Fruit fly (Drosophila melanogaster) whole organism, embryonic: ENCODE measurements around the gene Idh3a.

Source experiments
- Abd-B ChIP-seq: fragments of 200-800 bp; sonication (Bioruptor generic); optimal IDR thresholded peaks from 2 replicates; lab custom pipeline; 2018; ENCODE audit warnings: missing biosample characterization, mild to moderate bottlenecking, missing genetic modification characterization, moderate library complexity
- Atf3 ChIP-seq: fragments of 200-800 bp; sonication (Bioruptor generic); optimal IDR thresholded peaks from 3 replicates; lab custom pipeline; 2016; ENCODE audit warnings: missing biosample characterization, missing genetic modification characterization
- Atf6 ChIP-seq: fragments of 200-800 bp; sonication (Bioruptor generic); IDR thresholded peaks from 2 replicates; pipeline ENCODE4 v1.3.6; 2022; ENCODE audit warnings: missing biosample characterization, missing genetic modification characterization
- BEAF-32 ChIP-seq: fragments of 200-800 bp; sonication (Bioruptor generic); optimal IDR thresholded peaks from 3 replicates; lab custom pipeline; 2017; ENCODE audit warnings: missing biosample characterization, missing genetic modification characterization, mild to moderate bottlenecking, moderate library complexity, missing genetic modification reagents
- CG10543 ChIP-seq: fragments of 200-800 bp; sonication (Bioruptor generic); optimal IDR thresholded peaks from 3 replicates; lab custom pipeline; 2017; ENCODE audit warnings: missing biosample characterization, mild to moderate bottlenecking, missing genetic modification characterization, moderate library complexity
- CG15011 ChIP-seq: fragments of 200-800 bp; sonication (Bioruptor generic); optimal IDR thresholded peaks from 3 replicates; lab custom pipeline; 2018; ENCODE audit warnings: missing biosample characterization, mild to moderate bottlenecking, missing genetic modification characterization
- CG18011 ChIP-seq: fragments of 200-800 bp; sonication (Bioruptor generic); optimal IDR thresholded peaks from 2 replicates; lab custom pipeline; 2017; ENCODE audit warnings: missing biosample characterization, missing genetic modification characterization, mild to moderate bottlenecking, moderate library complexity, missing genotype
- CG1832 ChIP-seq: fragments of 200-800 bp; sonication (Bioruptor generic); optimal IDR thresholded peaks from 2 replicates; lab custom pipeline; 2017; ENCODE audit warnings: missing biosample characterization, mild to moderate bottlenecking, missing genetic modification characterization, inconsistent platforms
- CG2116 ChIP-seq: fragments of 200-800 bp; sonication (Bioruptor generic); optimal IDR thresholded peaks from 3 replicates; lab custom pipeline; 2018; ENCODE audit warnings: missing biosample characterization, mild to moderate bottlenecking, missing genetic modification characterization
- CG31224 ChIP-seq: fragments of 200-800 bp; sonication (Bioruptor generic); IDR thresholded peaks from 2 replicates; pipeline ENCODE4 v1.3.6; 2022; ENCODE audit warnings: missing biosample characterization, missing genetic modification characterization
- CG32532 ChIP-seq: fragments of 200-800 bp; sonication (Bioruptor generic); IDR thresholded peaks from 2 replicates; pipeline ENCODE4 v1.3.6; 2022; ENCODE audit warnings: missing biosample characterization, missing genetic modification characterization
- CG32772 ChIP-seq: fragments of 200-800 bp; sonication (Bioruptor generic); IDR thresholded peaks from 2 replicates; pipeline ENCODE4 v1.3.6; 2022; ENCODE audit warnings: missing biosample characterization, missing genetic modification characterization
- CG34376 ChIP-seq: fragments of 200-800 bp; sonication (Bioruptor generic); optimal IDR thresholded peaks from 2 replicates; lab custom pipeline; 2018; ENCODE audit warnings: missing biosample characterization, mild to moderate bottlenecking, missing genetic modification characterization
- CG3726 ChIP-seq: fragments of 200-800 bp; sonication (Bioruptor generic); IDR thresholded peaks from 3 replicates; pipeline ENCODE4, ENCODE4 v1.3.6; 2022; ENCODE audit warnings: missing biosample characterization, missing genetic modification characterization
- CG4282 ChIP-seq: fragments of 200-800 bp; sonication (Bioruptor generic); optimal IDR thresholded peaks from 2 replicates; lab custom pipeline; 2016; ENCODE audit warnings: missing biosample characterization, missing genetic modification characterization
- CG6654 ChIP-seq: fragments of 200-800 bp; sonication (Bioruptor generic); optimal IDR thresholded peaks from 2 replicates; lab custom pipeline; 2017; ENCODE audit warnings: missing biosample characterization, mild to moderate bottlenecking, missing genetic modification characterization
- CG7745 ChIP-seq: fragments of 200-800 bp; sonication (Bioruptor generic); optimal IDR thresholded peaks from 2 replicates; lab custom pipeline; 2018; ENCODE audit warnings: missing biosample characterization, mild to moderate bottlenecking, missing genetic modification characterization, moderate library complexity
- CG9215 ChIP-seq: fragments of 200-800 bp; sonication (Bioruptor generic); IDR thresholded peaks from 2 replicates; pipeline ENCODE4 v1.3.6; 2022; ENCODE audit warnings: missing biosample characterization, missing genetic modification characterization
- CG9797 ChIP-seq: fragments of 200-800 bp; sonication (Bioruptor generic); optimal IDR thresholded peaks from 3 replicates; lab custom pipeline; 2018; ENCODE audit warnings: missing biosample characterization, mild to moderate bottlenecking, missing genetic modification characterization
- CG9932 ChIP-seq: fragments of 200-800 bp; sonication (Bioruptor generic); IDR thresholded peaks from 2 replicates; pipeline ENCODE4 v1.3.6; 2022; ENCODE audit warnings: missing biosample characterization, missing genetic modification characterization
- CHES-1-like ChIP-seq: fragments of 200-800 bp; sonication (Bioruptor generic); optimal IDR thresholded peaks from 2 replicates; lab custom pipeline; 2016; ENCODE audit warnings: missing biosample characterization, missing genetic modification characterization
- Doc2 ChIP-seq: fragments of 200-800 bp; sonication (Bioruptor generic); IDR thresholded peaks from 2 replicates; pipeline ENCODE4 v1.3.6; 2022; ENCODE audit warnings: missing biosample characterization, missing genetic modification characterization
- GATAe ChIP-seq: fragments of 200-800 bp; sonication (Bioruptor generic); conservative IDR thresholded peaks from 2 replicates; pipeline ENCODE4 v1.3.6; 2022; ENCODE audit warnings: missing biosample characterization, missing genetic modification characterization
- Lim3 ChIP-seq: fragments of 200-800 bp; sonication (Bioruptor generic); IDR thresholded peaks from 2 replicates; pipeline ENCODE4 v1.3.6; 2022; ENCODE audit warnings: missing biosample characterization, missing genetic modification characterization
- Meics ChIP-seq: fragments of 200-800 bp; sonication (Bioruptor generic); optimal IDR thresholded peaks from 2 replicates; lab custom pipeline; 2017; ENCODE audit warnings: missing biosample characterization, mild to moderate bottlenecking, missing genetic modification characterization
- Mes4 ChIP-seq: fragments of 200-800 bp; sonication (Bioruptor generic); optimal IDR thresholded peaks from 2 replicates; lab custom pipeline; 2016; ENCODE audit warnings: missing biosample characterization, missing genetic modification characterization
- Myb ChIP-seq: fragments of 200-800 bp; sonication (Bioruptor generic); optimal IDR thresholded peaks from 2 replicates; lab custom pipeline; 2016; ENCODE audit warnings: missing biosample characterization, missing genetic modification characterization
- Ptx1 ChIP-seq: fragments of 200-800 bp; sonication (Bioruptor generic); IDR thresholded peaks from 2 replicates; pipeline ENCODE4 v1.3.6; 2022; ENCODE audit warnings: missing biosample characterization, missing genetic modification characterization
- Trl ChIP-seq, 3 experiments: fragments of >200 bp in 2 of 3; fragments of 200-800 bp in 1 of 3; sonication (Bioruptor generic) in 1 of 3; optimal IDR thresholded peaks; 2 replicates in 1 of 3; 3 replicates in 2 of 3; lab custom pipeline; 2016 to 2017; ENCODE audit warnings: missing biosample characterization in 1 of 3, missing genetic modification characterization in 1 of 3
- aop ChIP-seq: fragments of 200-800 bp; sonication (Bioruptor generic); IDR thresholded peaks from 2 replicates; pipeline ENCODE4 v1.3.6; 2022; ENCODE audit warnings: missing biosample characterization, missing genetic modification characterization
- ap ChIP-seq: fragments of 200-800 bp; sonication (Bioruptor generic); IDR thresholded peaks from 2 replicates; pipeline ENCODE4 v1.3.6; 2022; ENCODE audit warnings: missing biosample characterization, missing genetic modification characterization
- cato ChIP-seq: fragments of 200-800 bp; sonication (Bioruptor generic); optimal IDR thresholded peaks from 2 replicates; lab custom pipeline; 2016; ENCODE audit warnings: missing biosample characterization, missing genetic modification characterization, borderline replicate concordance
- crol ChIP-seq: fragments of 200-800 bp; sonication (Bioruptor generic); IDR thresholded peaks from 2 replicates; pipeline ENCODE4 v1.3.6; 2022; ENCODE audit warnings: missing biosample characterization, missing genetic modification characterization
- cwo ChIP-seq: fragments of 200-800 bp; sonication (Bioruptor generic); optimal IDR thresholded peaks from 3 replicates; lab custom pipeline; 2017; ENCODE audit warnings: missing biosample characterization, missing genetic modification characterization, mild to moderate bottlenecking, moderate library complexity, missing genetic modification reagents
- dysf ChIP-seq: fragments of 200-800 bp; sonication (Bioruptor generic); IDR thresholded peaks from 3 replicates; pipeline ENCODE4 v1.3.6; 2022; ENCODE audit warnings: missing biosample characterization, missing genetic modification characterization
- grn ChIP-seq: fragments of 200-800 bp; sonication (Bioruptor generic); optimal IDR thresholded peaks from 3 replicates; lab custom pipeline; 2017; ENCODE audit warnings: missing biosample characterization, missing genetic modification characterization
- ham ChIP-seq: fragments of 200-800 bp; sonication (Bioruptor generic); IDR thresholded peaks from 2 replicates; pipeline ENCODE4 v1.3.6; 2022; ENCODE audit warnings: missing biosample characterization, missing genetic modification characterization
- her ChIP-seq: fragments of 200-800 bp; sonication (Bioruptor generic); optimal IDR thresholded peaks from 2 replicates; lab custom pipeline; 2016; ENCODE audit warnings: missing biosample characterization, missing genetic modification characterization
- ind ChIP-seq: fragments of 200-800 bp; sonication (Bioruptor generic); optimal IDR thresholded peaks from 3 replicates; lab custom pipeline; 2016; ENCODE audit warnings: missing biosample characterization, missing genetic modification characterization
- mirr ChIP-seq: fragments of 200-800 bp; sonication (Bioruptor generic); optimal IDR thresholded peaks from 3 replicates; lab custom pipeline; 2018; ENCODE audit warnings: missing biosample characterization, mild to moderate bottlenecking, missing genetic modification characterization
- nerfin-1 ChIP-seq: fragments of 200-800 bp; sonication (Bioruptor generic); optimal IDR thresholded peaks from 3 replicates; lab custom pipeline; 2019; ENCODE audit warnings: missing biosample characterization, mild to moderate bottlenecking, missing genetic modification characterization, moderate library complexity
- nom ChIP-seq: fragments of 200-800 bp; sonication (Bioruptor generic); optimal IDR thresholded peaks from 2 replicates; lab custom pipeline; 2017; ENCODE audit warnings: missing biosample characterization, missing genetic modification characterization, mild to moderate bottlenecking, moderate library complexity, missing genetic modification reagents
- phol ChIP-seq: fragments of 200-800 bp; sonication (Bioruptor generic); optimal IDR thresholded peaks from 3 replicates; lab custom pipeline; 2018; ENCODE audit warnings: missing biosample characterization, mild to moderate bottlenecking, missing genetic modification characterization, moderate library complexity
- scrt ChIP-seq: fragments of 200-800 bp; sonication (Bioruptor generic); optimal IDR thresholded peaks from 2 replicates; lab custom pipeline; 2018; ENCODE audit warnings: missing biosample characterization, mild to moderate bottlenecking, missing genetic modification characterization, moderate library complexity
- sd ChIP-seq: fragments of 200-800 bp; sonication (Bioruptor generic); optimal IDR thresholded peaks from 3 replicates; lab custom pipeline; 2018; ENCODE audit warnings: missing biosample characterization, mild to moderate bottlenecking, missing genetic modification characterization, moderate library complexity
- sug ChIP-seq: fragments of 200-800 bp; optimal IDR thresholded peaks from 2 replicates; lab custom pipeline; 2019; ENCODE audit warnings: missing biosample characterization, mild to moderate bottlenecking, missing genetic modification characterization, moderate library complexity
- trh ChIP-seq: fragments of 200-800 bp; sonication (Bioruptor generic); optimal IDR thresholded peaks from 2 replicates; lab custom pipeline; 2016; ENCODE audit warnings: missing biosample characterization, missing genetic modification characterization

The Idh3a gene

DNA sequence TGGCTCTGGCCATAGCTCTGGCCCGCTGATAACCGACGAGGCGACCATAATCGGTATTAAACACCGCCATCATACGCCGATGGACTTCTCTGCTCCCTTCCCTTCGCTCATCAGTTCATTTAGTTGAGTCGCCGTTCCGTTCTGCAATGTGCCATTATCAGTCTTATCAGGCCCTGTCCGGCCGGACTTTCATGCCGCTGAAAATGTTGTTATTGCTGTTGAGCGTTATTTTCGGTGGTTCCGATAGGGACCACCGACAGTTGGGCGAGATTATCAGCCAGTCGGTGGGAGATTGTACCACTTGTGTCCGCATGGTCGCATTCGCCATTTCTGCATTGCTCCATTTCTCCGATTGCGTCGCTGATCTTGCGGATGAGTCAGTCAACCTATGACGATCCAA, 20.3 kb downstream of the Idh3a start (continued):
- TF ChIP-seq crol (GFP tag; lab: Robert Waterston, UW) (peak; percentile 37; the same call in 1 of the 2 replicates), mirr (GFP tag; lab: Kevin White, UChicago) (peak; percentile 47), Atf3 (GFP tag; lab: Kevin White, UChicago) (no peak), Meics (GFP tag; lab: Kevin White, UChicago) (no peak), phol (no peak), sug (tag; lab: Kevin White, UChicago) (peak; percentile 89), BEAF-32 (no peak), nerfin-1 (tag; lab: Kevin White, UChicago) (no peak), Abd-B (GFP tag; lab: Kevin White, UChicago) (no peak), grn (GFP tag; lab: Kevin White, UChicago) (peak; percentile 29), CG18011 (GFP tag; lab: Kevin White, UChicago) (no peak), Lim3 (no peak), Doc2 (no peak), cwo (peak; percentile 34), ham (GFP tag; lab: Robert Waterston, UW) (no peak), CG10543 (GFP tag; lab: Kevin White, UChicago) (peak; percentile 14), trh (GFP tag; lab: Kevin White, UChicago) (no peak), aop (no peak), CG32532 (GFP tag; lab: Robert Waterston, UW) (peak; percentile 50), ap (GFP tag; lab: Robert Waterston, UW) (no peak), CG32772 (GFP tag; lab: Robert Waterston, UW) (no peak), CG34376 (peak; percentile 69), CG15011 (GFP tag; lab: Kevin White, UChicago) (no peak), CHES-1-like (GFP tag; lab: Kevin White, UChicago) (no peak), GATAe (GFP tag; lab: Robert Waterston, UW) (0 out of 2 replicates have a peak, but pooled peaks have one; percentile 30), Ptx1 (GFP tag; lab: Robert Waterston, UW) (no peak)

DNA sequence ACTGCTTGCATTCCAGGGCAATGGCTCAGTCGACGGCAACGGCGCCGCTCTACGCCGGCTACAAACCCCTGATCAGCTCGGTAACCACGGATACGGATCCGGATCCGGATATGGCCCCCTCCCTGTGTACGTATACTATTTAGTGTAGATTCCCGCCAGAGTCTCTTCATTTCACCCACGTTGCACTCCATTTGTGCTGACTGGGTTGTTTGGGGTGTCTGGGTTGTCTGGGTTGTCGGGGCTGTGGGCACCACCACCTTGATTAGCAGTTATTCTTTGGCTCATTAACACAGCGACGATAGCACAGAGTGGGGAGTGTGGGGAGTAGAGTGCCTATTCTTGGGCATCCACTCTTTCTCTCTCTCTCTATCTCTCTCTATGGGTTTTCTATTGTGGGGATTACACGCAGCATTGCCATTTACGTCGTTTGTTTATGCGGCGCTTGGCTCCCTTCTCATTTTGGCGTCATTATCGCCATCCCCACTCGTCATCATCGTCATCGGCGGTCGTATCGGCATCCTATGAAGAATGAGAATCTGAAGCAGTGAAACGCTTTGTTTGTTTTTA, 22.8 kb downstream of the Idh3a start:
- TF ChIP-seq CG3726 (GFP tag; lab: Robert Waterston, UW) = no peak
- no peak for TF ChIP-seq Mes4 (GFP tag; lab: Kevin White, UChicago)
- no peak for TF ChIP-seq CG9932 (GFP tag; lab: Robert Waterston, UW)
- TF ChIP-seq CG32532 (GFP tag; lab: Robert Waterston, UW) = 0 out of 2 replicates have a peak, but pooled peaks have one; percentile 31
- peak; percentile 23 for TF ChIP-seq her (GFP tag; lab: Kevin White, UChicago)
- peak; percentile 78 for TF ChIP-seq CG9215 (GFP tag; lab: Robert Waterston, UW)
- TF ChIP-seq Atf6 = 0 out of 2 replicates have a peak, but pooled peaks have one; percentile 20
- no peak for TF ChIP-seq CG7745 (tag; lab: Kevin White, UChicago)
- no peak for TF ChIP-seq CG2116 (GFP tag; lab: Kevin White, UChicago)
- peak; percentile 26 for TF ChIP-seq CG1832
- TF ChIP-seq CG9797 (GFP tag; lab: Kevin White, UChicago) = no peak
- no peak for TF ChIP-seq Myb (GFP tag; lab: Kevin White, UChicago)
- TF ChIP-seq CG6654 (GFP tag; lab: Kevin White, UChicago) = no peak
- no peak for TF ChIP-seq CG31224 (GFP tag; lab: Robert Waterston, UW)
- no peak for TF ChIP-seq nom
- no peak for TF ChIP-seq dysf (GFP tag; lab: Robert Waterston, UW)
- TF ChIP-seq CG4282 (GFP tag; lab: Kevin White, UChicago) = no peak
- no peak for TF ChIP-seq cato
- no peak for TF ChIP-seq scrt (GFP tag; lab: Kevin White, UChicago)
- no peak for TF ChIP-seq ind (GFP tag; lab: Kevin White, UChicago)
- peak; percentile 2 for TF ChIP-seq sd (tag; lab: Kevin White, UChicago)
- 0 out of 2 replicates have a peak, but pooled peaks have one; percentile 15 for TF ChIP-seq crol (GFP tag; lab: Robert Waterston, UW)
- peak; percentile 16 to 52 for TF ChIP-seq Trl (optimal IDR thresholded peaks at IDR 0.05; lab: Kevin White, UChicago)
- no peak for TF ChIP-seq Trl (GFP tag; optimal IDR thresholded peaks at IDR 0.05; lab: Kevin White, UChicago)
